Fruit fly (Drosophila melanogaster) whole organism, wandering third instar larva: ENCODE results near the gene CG15042.
A peak's percentile ranks its signal among the peaks of the same experiment; 100 is the strongest.

ENCODE experiments used
- Abd-B ChIP-seq: fragments of >200 bp; optimal IDR thresholded peaks from 2 replicates; lab custom pipeline; 2017; ENCODE audit warnings: missing biosample characterization, missing genetic modification characterization
- CG32264 ChIP-seq: fragments of 200-800 bp; sonication (Bioruptor generic); optimal IDR thresholded peaks from 2 replicates; lab custom pipeline; 2016; ENCODE audit warnings: missing biosample characterization, missing genetic modification characterization
- CG9705 ChIP-seq: fragments of 200-800 bp; sonication (Bioruptor generic); optimal IDR thresholded peaks from 2 replicates; lab custom pipeline; 2018; ENCODE audit warnings: missing biosample characterization, mild to moderate bottlenecking, missing genetic modification characterization
- CrebA ChIP-seq: fragments of 200-800 bp; sonication (Bioruptor generic); optimal IDR thresholded peaks from 2 replicates; lab custom pipeline; 2016; ENCODE audit warnings: missing biosample characterization, mild to moderate bottlenecking, missing genetic modification characterization, borderline replicate concordance
- Dfd ChIP-seq: fragments of >200 bp; optimal IDR thresholded peaks from 2 replicates; lab custom pipeline; 2017; ENCODE audit warnings: missing biosample characterization, missing genetic modification characterization
- GATAd ChIP-seq: sonication (Bioruptor generic); optimal IDR thresholded peaks from 2 replicates; lab custom pipeline; 2016; ENCODE audit warnings: missing biosample characterization, missing genetic modification characterization
- HLH106 ChIP-seq: fragments of 200-800 bp; optimal IDR thresholded peaks from 3 replicates; lab custom pipeline; 2019; ENCODE audit warnings: missing biosample characterization, mild to moderate bottlenecking, missing genetic modification characterization, moderate library complexity
- Hnf4 ChIP-seq: fragments of 200-800 bp; sonication (Bioruptor generic); optimal IDR thresholded peaks from 2 replicates; lab custom pipeline; 2016; ENCODE audit warnings: missing biosample characterization, mild to moderate bottlenecking, missing genetic modification characterization
- Hr78 ChIP-seq: fragments of >200 bp; optimal IDR thresholded peaks from 2 replicates; lab custom pipeline; 2017; ENCODE audit warnings: missing biosample characterization, missing genetic modification characterization
- Hr83 ChIP-seq: fragments of 200-300 bp; sonication (Bioruptor generic); optimal IDR thresholded peaks from 2 replicates; lab custom pipeline; 2016; ENCODE audit warnings: missing biosample characterization, mild to moderate bottlenecking, missing genetic modification characterization, moderate library complexity; ENCODE audit not compliant: poor library complexity, severe bottlenecking
- Jra ChIP-seq: sonication (Bioruptor generic); optimal IDR thresholded peaks from 2 replicates; lab custom pipeline; 2016; ENCODE audit warnings: missing biosample characterization, missing genetic modification characterization
- Mio ChIP-seq: sonication (Bioruptor generic); optimal IDR thresholded peaks from 2 replicates; lab custom pipeline; 2016; ENCODE audit warnings: missing biosample characterization, missing genetic modification characterization
- Myc ChIP-seq: fragments of >200 bp; optimal IDR thresholded peaks from 2 replicates; lab custom pipeline; 2017
- N ChIP-seq: fragments of >200 bp; optimal IDR thresholded peaks from 2 replicates; lab custom pipeline; 2018; ENCODE audit warnings: missing biosample characterization, missing external identifiers, missing genetic modification characterization
- OdsH ChIP-seq: fragments of 200-800 bp; sonication (Bioruptor generic); optimal IDR thresholded peaks from 2 replicates; lab custom pipeline; 2016; ENCODE audit warnings: missing biosample characterization, mild to moderate bottlenecking, missing genetic modification characterization
- Rel ChIP-seq, 2 experiments: fragments of 200-800 bp; sonication (Bioruptor generic) in 1 of 2; optimal IDR thresholded peaks; 2 replicates in 1 of 2; 3 replicates in 1 of 2; lab custom pipeline; 2016 to 2019; ENCODE audit warnings: mild to moderate bottlenecking in 2 of 2, missing biosample characterization in 2 of 2, missing genetic modification characterization in 2 of 2, moderate library complexity in 1 of 2
- Sp1 ChIP-seq: fragments of 200-800 bp; sonication (Bioruptor generic); optimal IDR thresholded peaks from 3 replicates; lab custom pipeline; 2019; ENCODE audit warnings: missing biosample characterization, mild to moderate bottlenecking, missing genetic modification characterization, moderate library complexity
- Vsx2 ChIP-seq: fragments of 200-300, 225-300 bp; sonication (Bioruptor generic); optimal IDR thresholded peaks from 2 replicates; lab custom pipeline; 2018; ENCODE audit warnings: missing biosample characterization, missing genetic modification characterization; ENCODE audit not compliant: partially characterized antibody
- br ChIP-seq: fragments of 200-800 bp; sonication (Bioruptor generic); optimal IDR thresholded peaks from 2 replicates; lab custom pipeline; 2016; ENCODE audit warnings: missing biosample characterization, missing genetic modification characterization
- brk ChIP-seq: fragments of 200-800 bp; sonication (Bioruptor generic); optimal IDR thresholded peaks from 2 replicates; lab custom pipeline; 2016; ENCODE audit warnings: missing biosample characterization, mild to moderate bottlenecking, missing genetic modification characterization
- dl ChIP-seq, 2 experiments: fragments of 175-275, 200-275 bp in 1 of 2; fragments of 200-275 bp in 1 of 2; sonication (Bioruptor generic); optimal IDR thresholded peaks; lab custom pipeline; 2018; ENCODE audit warnings: mild to moderate bottlenecking in 2 of 2, missing biosample characterization in 2 of 2, missing genetic modification characterization in 2 of 2, moderate library complexity in 2 of 2; ENCODE audit not compliant: partially characterized antibody in 2 of 2, insufficient read depth in 1 of 2
- dmrt93B ChIP-seq: fragments of 200-800 bp; sonication (Bioruptor generic); optimal IDR thresholded peaks from 2 replicates; lab custom pipeline; 2018; ENCODE audit warnings: missing biosample characterization, mild to moderate bottlenecking, missing genetic modification characterization
- dsf ChIP-seq: sonication (Bioruptor generic); optimal IDR thresholded peaks from 2 replicates; lab custom pipeline; 2016; ENCODE audit warnings: missing biosample characterization, missing genetic modification characterization, borderline replicate concordance
- ey ChIP-seq: fragments of 200-800 bp; sonication (Bioruptor generic); optimal IDR thresholded peaks from 2 replicates; lab custom pipeline; 2016; ENCODE audit warnings: missing biosample characterization, missing genetic modification characterization
- foxo ChIP-seq, 2 experiments: fragments of 200-800 bp; sonication (Bioruptor generic); optimal IDR thresholded peaks; 2 replicates in 1 of 2; 3 replicates in 1 of 2; lab custom pipeline; 2016 to 2017; ENCODE audit warnings: missing biosample characterization in 2 of 2, missing genetic modification characterization in 2 of 2
- fru ChIP-seq: fragments of 200-800 bp; sonication (Bioruptor generic); optimal IDR thresholded peaks from 3 replicates; lab custom pipeline; 2016; ENCODE audit warnings: missing biosample characterization, mild to moderate bottlenecking, missing genetic modification characterization
- h ChIP-seq: fragments of 200-800 bp; sonication (Bioruptor generic); optimal IDR thresholded peaks from 3 replicates; lab custom pipeline; 2016; ENCODE audit warnings: missing biosample characterization, mild to moderate bottlenecking, missing genetic modification characterization
- jim ChIP-seq: fragments of 175-275, 200-325 bp; sonication (Bioruptor generic); optimal IDR thresholded peaks from 2 replicates; lab custom pipeline; 2016; ENCODE audit warnings: missing biosample characterization, mild to moderate bottlenecking, missing genetic modification characterization
- lola ChIP-seq: fragments of >200 bp; optimal IDR thresholded peaks from 2 replicates; lab custom pipeline; 2017; ENCODE audit warnings: missing biosample characterization, missing genetic modification characterization
- pan ChIP-seq: fragments of >200 bp; optimal IDR thresholded peaks from 2 replicates; lab custom pipeline; 2017
- psq ChIP-seq: fragments of 200-800 bp; sonication (Bioruptor generic); optimal IDR thresholded peaks from 3 replicates; lab custom pipeline; 2017; ENCODE audit warnings: missing biosample characterization, mild to moderate bottlenecking, missing genetic modification characterization, moderate library complexity
- rgr ChIP-seq: fragments of 200-800 bp; sonication (Bioruptor generic); optimal IDR thresholded peaks from 3 replicates; lab custom pipeline; 2016; ENCODE audit warnings: missing biosample characterization, mild to moderate bottlenecking, missing genetic modification characterization
- sage ChIP-seq: fragments of 200-800 bp; sonication (Bioruptor generic); optimal IDR thresholded peaks from 2 replicates; lab custom pipeline; 2016; ENCODE audit warnings: missing biosample characterization, mild to moderate bottlenecking, missing genetic modification characterization
- sv ChIP-seq: fragments of 200-800 bp; sonication (Bioruptor generic); optimal IDR thresholded peaks from 3 replicates; lab custom pipeline; 2016; ENCODE audit warnings: missing biosample characterization, missing genetic modification characterization
- tai ChIP-seq: sonication (Bioruptor generic); optimal IDR thresholded peaks from 2 replicates; lab custom pipeline; 2016; ENCODE audit warnings: missing biosample characterization, missing genetic modification characterization
- usp ChIP-seq: fragments of >200 bp; optimal IDR thresholded peaks from 2 replicates; lab custom pipeline; 2017; ENCODE audit warnings: missing biosample characterization, missing genetic modification characterization
- woc ChIP-seq: sonication (Bioruptor generic); optimal IDR thresholded peaks from 2 replicates; lab custom pipeline; 2016; ENCODE audit warnings: missing biosample characterization, mild to moderate bottlenecking, missing genetic modification characterization

The CG15042 gene

DNA sequence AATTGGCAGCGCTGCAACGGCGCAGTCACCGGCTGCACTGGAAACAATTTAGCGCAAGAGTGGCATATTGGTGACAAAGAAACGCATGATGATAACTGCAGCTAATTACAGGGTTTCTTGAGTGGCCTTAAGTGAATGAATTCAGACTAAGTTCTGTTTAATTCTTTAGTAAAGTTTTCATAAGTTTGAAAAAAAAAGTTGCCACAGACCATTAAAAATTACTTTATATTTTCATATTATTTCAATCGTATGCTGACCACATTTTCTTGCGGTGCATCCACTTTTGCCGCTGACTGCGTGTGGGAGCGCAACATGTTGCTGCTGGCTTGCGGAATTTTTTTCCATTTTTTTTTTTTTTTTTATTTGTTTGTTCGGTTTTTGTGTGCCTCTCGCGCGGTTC is 24.4 kb upstream of the CG15042 start:
- TF ChIP-seq psq (GFP tag; lab: Kevin White, UChicago) (peak; percentile 64), brk (GFP tag; lab: Kevin White, UChicago) (no peak), ey (peak; percentile 55), Myc (lab: Kevin White, UChicago) (no peak), Mio (no peak), Hnf4 (GFP tag; lab: Kevin White, UChicago) (peak; percentile 23), CrebA (GFP tag; lab: Kevin White, UChicago) (no peak), sage (GFP tag; lab: Kevin White, UChicago) (peak; percentile 27), rgr (GFP tag; lab: Kevin White, UChicago) (peak; percentile 48), pan (lab: Kevin White, UChicago) (no peak), GATAd (GFP tag; lab: Kevin White, UChicago) (no peak), fru (GFP tag; lab: Kevin White, UChicago) (peak; percentile 80), br (GFP tag; lab: Kevin White, UChicago) (peak; percentile 71), dmrt93B (GFP tag; lab: Kevin White, UChicago) (peak; percentile 65), usp (GFP tag; lab: Kevin White, UChicago) (no peak), woc (GFP tag; lab: Kevin White, UChicago) (peak; percentile 38), foxo (GFP tag; optimal IDR thresholded peaks at IDR 0.05; lab: Kevin White, UChicago) (peak in 1 of 2 experiments; percentile 57), N (no peak), OdsH (GFP tag; lab: Kevin White, UChicago) (peak; percentile 23), CG32264 (GFP tag; lab: Kevin White, UChicago) (peak; percentile 1), Sp1 (peak; percentile 73), HLH106 (tag; lab: Kevin White, UChicago) (peak; percentile 72), CG9705 (peak; percentile 28), h (GFP tag; lab: Kevin White, UChicago) (peak; percentile 62), Jra (GFP tag; lab: Kevin White, UChicago) (peak; percentile 16), lola (GFP tag; lab: Kevin White, UChicago) (no peak)

DNA sequence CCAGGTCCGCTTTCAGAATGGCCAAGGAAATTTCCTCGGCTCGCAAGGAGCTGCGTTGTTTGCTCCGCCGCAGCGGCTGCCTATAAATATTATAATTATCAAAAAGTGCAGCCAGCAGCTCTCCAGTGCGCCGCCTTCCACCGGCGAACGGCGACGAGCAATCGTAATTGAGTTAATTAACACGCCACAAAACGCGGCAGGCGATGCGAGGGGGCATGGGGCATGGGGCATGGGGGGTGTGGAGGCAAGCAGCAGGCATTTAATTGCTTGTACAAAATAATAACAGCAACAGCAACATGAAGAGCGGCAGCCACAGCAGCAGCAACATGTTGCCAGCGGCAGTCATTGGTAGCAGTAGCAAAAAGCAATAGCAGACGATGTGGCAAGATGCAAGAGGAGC is 22.7 kb upstream of the CG15042 start:
- TF ChIP-seq jim (GFP tag; lab: Kevin White, UChicago) (no peak), OdsH (GFP tag; lab: Kevin White, UChicago) (no peak), h (GFP tag; lab: Kevin White, UChicago) (no peak), dmrt93B (GFP tag; lab: Kevin White, UChicago) (no peak), Mio (no peak), Hr78 (GFP tag; lab: Kevin White, UChicago) (no peak), ey (no peak), Myc (lab: Kevin White, UChicago) (no peak), Hnf4 (GFP tag; lab: Kevin White, UChicago) (no peak), Hr83 (no peak), CrebA (GFP tag; lab: Kevin White, UChicago) (no peak), GATAd (GFP tag; lab: Kevin White, UChicago) (no peak)

DNA sequence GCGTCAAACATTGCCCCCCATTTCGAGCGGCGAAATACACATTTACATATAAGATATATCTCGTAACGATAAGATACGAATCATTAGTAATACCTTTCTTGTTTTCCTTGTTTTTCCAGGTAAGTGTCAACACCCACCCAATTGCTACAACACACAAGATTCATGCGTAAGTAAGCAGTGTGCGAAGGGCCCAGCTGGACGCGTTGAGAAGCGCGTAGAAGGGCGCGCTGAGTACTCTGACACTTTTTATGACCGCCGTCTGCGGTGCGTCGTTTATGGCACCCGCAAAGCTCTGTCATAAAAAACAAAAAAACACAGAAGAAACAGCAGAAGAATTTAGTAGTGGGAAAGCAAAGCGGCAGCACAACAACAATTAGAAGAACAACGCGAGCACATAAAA is 19.6 kb upstream of the CG15042 start:
- TF ChIP-seq Mio = no peak
- no peak for TF ChIP-seq usp (GFP tag; lab: Kevin White, UChicago)
- no peak for TF ChIP-seq rgr (GFP tag; lab: Kevin White, UChicago)
- TF ChIP-seq dl (GFP tag; optimal IDR thresholded peaks at IDR 0.05; lab: Kevin White, UChicago; ENCODE audit: insufficient read depth in 1 of 2, partially characterized antibody in 2 of 2) = no peak
- no peak for TF ChIP-seq Dfd (GFP tag; lab: Kevin White, UChicago)
- no peak for TF ChIP-seq HLH106 (tag; lab: Kevin White, UChicago)
- no peak for TF ChIP-seq GATAd (GFP tag; lab: Kevin White, UChicago)
- no peak for TF ChIP-seq OdsH (GFP tag; lab: Kevin White, UChicago)
- no peak for TF ChIP-seq Hnf4 (GFP tag; lab: Kevin White, UChicago)
- no peak for TF ChIP-seq brk (GFP tag; lab: Kevin White, UChicago)
- TF ChIP-seq N = no peak
- TF ChIP-seq dsf (GFP tag; lab: Kevin White, UChicago) = no peak
- no peak for TF ChIP-seq CG9705
- no peak for TF ChIP-seq tai
- no peak for TF ChIP-seq CrebA (GFP tag; lab: Kevin White, UChicago)
- no peak for TF ChIP-seq Hr83
- no peak for TF ChIP-seq fru (GFP tag; lab: Kevin White, UChicago)
- TF ChIP-seq woc (GFP tag; lab: Kevin White, UChicago) = no peak

DNA sequence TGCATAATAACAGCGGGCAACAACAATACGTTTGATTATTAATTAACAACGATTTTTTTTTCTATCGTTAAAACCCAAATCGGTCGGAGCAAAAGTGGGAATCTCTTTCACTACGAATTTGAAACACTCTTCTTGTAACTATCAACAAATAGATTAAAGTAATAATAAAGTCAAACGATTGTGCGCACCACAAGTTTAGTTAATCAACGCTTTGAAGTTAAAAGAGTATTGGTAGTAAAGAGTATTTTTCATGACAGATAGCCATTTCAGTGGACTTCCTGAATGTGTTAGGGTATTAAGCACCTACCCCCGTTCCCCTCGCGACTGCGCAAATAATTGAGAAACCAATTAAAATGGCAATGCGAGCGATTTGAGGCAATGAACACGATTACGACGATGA is 18.7 kb upstream of the CG15042 start:
- TF ChIP-seq CG32264 (GFP tag; lab: Kevin White, UChicago) (peak; percentile 18), Rel (GFP tag; optimal IDR thresholded peaks at IDR 0.05; lab: Kevin White, UChicago) (no peak), Rel (tag; optimal IDR thresholded peaks at IDR 0.05; lab: Kevin White, UChicago) (peak; percentile 24), fru (GFP tag; lab: Kevin White, UChicago) (peak; percentile 76), rgr (GFP tag; lab: Kevin White, UChicago) (peak; percentile 83), Myc (lab: Kevin White, UChicago) (no peak), sv (GFP tag; lab: Kevin White, UChicago) (peak; percentile 70), br (GFP tag; lab: Kevin White, UChicago) (peak; percentile 75), pan (lab: Kevin White, UChicago) (no peak), Hnf4 (GFP tag; lab: Kevin White, UChicago) (peak; percentile 73), OdsH (GFP tag; lab: Kevin White, UChicago) (peak; percentile 76), Vsx2 (GFP tag; lab: Kevin White, UChicago) (no peak), sage (GFP tag; lab: Kevin White, UChicago) (no peak), jim (GFP tag; lab: Kevin White, UChicago) (no peak), Abd-B (GFP tag; lab: Kevin White, UChicago) (no peak), Sp1 (peak; percentile 73), dsf (GFP tag; lab: Kevin White, UChicago) (no peak), brk (GFP tag; lab: Kevin White, UChicago) (peak; percentile 27), Mio (no peak), usp (GFP tag; lab: Kevin White, UChicago) (no peak), GATAd (GFP tag; lab: Kevin White, UChicago) (no peak), tai (peak; percentile 48), woc (GFP tag; lab: Kevin White, UChicago) (peak; percentile 48), dl (GFP tag; optimal IDR thresholded peaks at IDR 0.05; lab: Kevin White, UChicago; ENCODE audit: insufficient read depth in 1 of 2, partially characterized antibody in 2 of 2) (no peak), Dfd (GFP tag; lab: Kevin White, UChicago) (no peak), N (no peak), HLH106 (tag; lab: Kevin White, UChicago) (peak; percentile 85)
